Worm (Caenorhabditis elegans) whole organism, L4/young adult: Measurements from ENCODE around the gene T05H10.1.

Source experiments
- W03F9.2 ChIP-seq: fragments of 150-350 bp; optimal IDR thresholded peaks from 2 replicates; lab custom pipeline; 2014; ENCODE audit warnings: missing biosample characterization, missing genetic modification characterization
- dao-5 ChIP-seq: sonication (generic microtip); optimal IDR thresholded peaks from 2 replicates; lab custom pipeline; 2016; ENCODE audit warnings: missing genotype, missing genetic modification characterization, moderate library complexity, missing compliant biosample characterization
- him-1 ChIP-seq: sonication (generic microtip); optimal IDR thresholded peaks from 2 replicates; lab custom pipeline; 2016; ENCODE audit warnings: missing genotype, missing genetic modification reagents, missing genetic modification characterization, missing compliant biosample characterization

DNA sequence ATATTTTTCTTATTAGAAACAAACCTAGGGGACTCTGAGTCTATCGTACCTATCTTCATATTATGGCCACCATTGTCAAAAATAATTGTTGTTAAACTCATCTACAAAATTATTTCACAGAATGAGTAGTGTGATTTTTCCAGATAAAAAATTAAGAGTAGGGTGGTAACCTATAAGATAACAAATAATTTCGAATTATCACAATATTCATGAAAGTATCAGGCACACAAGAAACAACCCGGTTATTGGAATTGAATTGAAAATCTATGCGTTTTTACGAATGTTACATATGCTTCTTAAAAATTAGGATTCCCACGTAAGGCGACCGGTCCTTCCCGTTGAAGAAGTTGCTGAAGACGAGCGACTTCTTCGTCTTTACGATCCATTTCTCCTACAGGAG is 5.1 kb upstream of the T05H10.1 start, which contains the start of gene arp-6:
- TF ChIP-seq him-1 = no peak
- no peak for TF ChIP-seq W03F9.2 (tag; lab: Kevin White, UChicago)
- TF ChIP-seq dao-5 (tag; lab: Kevin White, UChicago) = no peak
